Worm (Caenorhabditis elegans) whole organism, L4 larva: ENCODE data around the gene exos-1.

Experiments used
- F10B5.3 ChIP-seq: sonication (generic microtip); optimal IDR thresholded peaks from 2 replicates; lab custom pipeline; 2016; ENCODE audit warnings: mild to moderate bottlenecking, missing genetic modification characterization, missing compliant biosample characterization
- Y105C5A.15 ChIP-seq: fragments of 200-800 bp; sonication (Bioruptor generic); IDR thresholded peaks from 2 replicates; pipeline ENCODE4 v1.3.6; 2022; ENCODE audit warnings: missing genetic modification characterization, missing compliant biosample characterization
- Y48G9A.11 ChIP-seq: fragments of 200-800 bp; sonication (Bioruptor generic); IDR thresholded peaks from 2 replicates; pipeline ENCODE4 v1.3.6; 2022; ENCODE audit warnings: missing genetic modification reagents, missing genetic modification characterization, missing compliant biosample characterization
- Y5F2A.4 ChIP-seq: fragments of 200-800 bp; sonication (Bioruptor generic); optimal IDR thresholded peaks from 2 replicates; lab custom pipeline; 2018; ENCODE audit warnings: mild to moderate bottlenecking, missing genetic modification characterization, missing compliant biosample characterization
- ZK337.2 ChIP-seq: fragments of 200-800 bp; sonication (Bioruptor generic); IDR thresholded peaks from 2 replicates; pipeline ENCODE4 v1.3.6; 2022; ENCODE audit warnings: missing genetic modification reagents, missing genetic modification characterization, missing compliant biosample characterization
- ZK546.5 ChIP-seq, 2 experiments: sonication (generic microtip); optimal IDR thresholded peaks; 2 replicates each; lab custom pipeline; 2017; ENCODE audit warnings: missing biosample characterization in 2 of 2, missing genetic modification characterization in 2 of 2
- aha-1 ChIP-seq: fragments of 150-350 bp; peaks from one replicate; lab custom pipeline; 2014; ENCODE audit warnings: missing biosample characterization, missing genetic modification characterization
- aly-2 ChIP-seq: sonication (generic microtip); optimal IDR thresholded peaks from 2 replicates; lab custom pipeline; 2018; ENCODE audit warnings: missing biosample characterization, missing genetic modification characterization
- arid-1 ChIP-seq: fragments of 200-800 bp; sonication (Bioruptor generic); conservative IDR thresholded peaks from 2 replicates; pipeline ENCODE4 v1.3.6; 2022; ENCODE audit warnings: missing genetic modification reagents, missing genetic modification characterization, missing compliant biosample characterization
- attf-4 ChIP-seq: sonication (generic microtip); optimal IDR thresholded peaks from 3 replicates; lab custom pipeline; 2017; ENCODE audit warnings: missing biosample characterization, missing genetic modification characterization
- ceh-28 ChIP-seq: fragments of 150-350 bp; optimal IDR thresholded peaks from 2 replicates; lab custom pipeline; 2014; ENCODE audit warnings: missing biosample characterization, missing genetic modification reagents, missing genetic modification characterization
- ceh-32 ChIP-seq: sonication (generic microtip); optimal IDR thresholded peaks from 2 replicates; lab custom pipeline; 2016; ENCODE audit warnings: mild to moderate bottlenecking, missing genetic modification characterization, missing compliant biosample characterization; ENCODE audit not compliant: poor library complexity
- ceh-44 ChIP-seq: fragments of 200-800 bp; sonication (Bioruptor generic); IDR thresholded peaks from 2 replicates; pipeline ENCODE4 v1.3.6; 2022; ENCODE audit warnings: missing genetic modification reagents, missing genetic modification characterization, missing compliant biosample characterization
- ceh-82 ChIP-seq: sonication (generic microtip); optimal IDR thresholded peaks from 2 replicates; lab custom pipeline; 2017; ENCODE audit warnings: missing biosample characterization, missing genetic modification characterization
- daf-12 ChIP-seq: fragments of 150-350 bp; optimal IDR thresholded peaks from 2 replicates; lab custom pipeline; 2014; ENCODE audit warnings: missing biosample characterization, missing genetic modification reagents, missing genetic modification characterization
- daf-16 ChIP-seq, 3 experiments: sonication (generic microtip); optimal IDR thresholded peaks; 2 replicates each; lab custom pipeline; 2016 to 2017; ENCODE audit warnings: missing genetic modification characterization in 3 of 3, missing genetic modification reagents in 3 of 3, mild to moderate bottlenecking in 2 of 3, missing compliant biosample characterization in 2 of 3, missing biosample characterization in 1 of 3, moderate library complexity in 1 of 3
- daf-19 ChIP-seq: fragments of 200-800 bp; sonication (Bioruptor generic); conservative IDR thresholded peaks from 2 replicates; pipeline ENCODE4 v1.3.6; 2022; ENCODE audit warnings: missing genetic modification characterization, missing compliant biosample characterization
- dpl-1 ChIP-seq: fragments of 150-350 bp; optimal IDR thresholded peaks from 2 replicates; lab custom pipeline; 2014; ENCODE audit warnings: missing biosample characterization, missing genetic modification reagents, missing genetic modification characterization
- dve-1 ChIP-seq: sonication (generic microtip); optimal IDR thresholded peaks from 2 replicates; lab custom pipeline; 2017; ENCODE audit warnings: antibody characterized with exemption, mild to moderate bottlenecking, missing genetic modification characterization, missing compliant biosample characterization; ENCODE audit not compliant: insufficient read depth
- egl-27 ChIP-seq: sonication (generic microtip); optimal IDR thresholded peaks from 3 replicates; lab custom pipeline; 2017; ENCODE audit warnings: missing biosample characterization, missing genetic modification reagents, missing genetic modification characterization
- fos-1 ChIP-seq: fragments of 150-350 bp; optimal IDR thresholded peaks from 2 replicates; lab custom pipeline; 2014; ENCODE audit warnings: missing biosample characterization, missing genetic modification characterization
- hif-1 ChIP-seq, 2 experiments: sonication (generic microtip); optimal IDR thresholded peaks; 2 replicates each; lab custom pipeline; 2016 to 2017; ENCODE audit warnings: missing compliant biosample characterization in 2 of 2, missing genetic modification characterization in 2 of 2, missing genetic modification reagents in 2 of 2, missing genotype in 2 of 2, mild to moderate bottlenecking in 1 of 2
- hlh-11 ChIP-seq: fragments of 200-800 bp; sonication (Bioruptor generic); optimal IDR thresholded peaks from 2 replicates; lab custom pipeline; 2018; ENCODE audit warnings: mild to moderate bottlenecking, missing genetic modification characterization, missing compliant biosample characterization
- hmg-1.1 ChIP-seq: fragments of 200-800 bp; sonication (Bioruptor generic); IDR thresholded peaks from 2 replicates; pipeline ENCODE4 v1.3.6; 2022; ENCODE audit warnings: missing genetic modification reagents, missing genetic modification characterization, missing compliant biosample characterization
- jun-1 ChIP-seq: fragments of 150-350 bp; optimal IDR thresholded peaks from 2 replicates; lab custom pipeline; 2014; ENCODE audit warnings: missing biosample characterization, missing genetic modification reagents, missing genetic modification characterization
- lin-1 ChIP-seq: fragments of 200-800 bp; sonication (Bioruptor generic); IDR thresholded peaks from 2 replicates; pipeline ENCODE4 v1.3.6; 2022; ENCODE audit warnings: missing genetic modification reagents, missing genetic modification characterization, missing compliant biosample characterization
- lin-39 ChIP-seq: fragments of 150-350 bp; optimal IDR thresholded peaks from 2 replicates; lab custom pipeline; 2014; ENCODE audit warnings: missing biosample characterization, missing genetic modification reagents, missing genetic modification characterization
- madf-9 ChIP-seq: fragments of 200-800 bp; sonication (Bioruptor generic); conservative IDR thresholded peaks from 2 replicates; pipeline ENCODE4 v1.3.6; 2022; ENCODE audit warnings: missing genetic modification reagents, missing genetic modification characterization, missing compliant biosample characterization
- mep-1 ChIP-seq: fragments of 150-350 bp; sonication (generic microtip); optimal IDR thresholded peaks from 3 replicates; lab custom pipeline; 2014; ENCODE audit warnings: missing biosample characterization, missing genetic modification characterization
- mxl-3 ChIP-seq: fragments of 200-800 bp; sonication (Bioruptor generic); optimal IDR thresholded peaks from 2 replicates; lab custom pipeline; 2018; ENCODE audit warnings: mild to moderate bottlenecking, missing genetic modification characterization, missing compliant biosample characterization
- nhr-102 ChIP-seq: sonication (generic microtip); optimal IDR thresholded peaks from 2 replicates; lab custom pipeline; 2016; ENCODE audit warnings: mild to moderate bottlenecking, missing genetic modification characterization, moderate library complexity, missing compliant biosample characterization
- nhr-25 ChIP-seq: sonication (generic microtip); optimal IDR thresholded peaks from 2 replicates; lab custom pipeline; 2017; ENCODE audit warnings: missing genetic modification characterization, mild to moderate bottlenecking, missing compliant biosample characterization, antibody characterized with exemption, moderate library complexity, borderline replicate concordance; ENCODE audit not compliant: insufficient read depth
- nhr-28 ChIP-seq: fragments of 150-350 bp; optimal IDR thresholded peaks from 2 replicates; lab custom pipeline; 2014; ENCODE audit warnings: missing biosample characterization, missing genetic modification characterization
- nhr-48 ChIP-seq: sonication (generic microtip); optimal IDR thresholded peaks from 2 replicates; lab custom pipeline; 2016; ENCODE audit warnings: mild to moderate bottlenecking, missing genetic modification characterization, missing compliant biosample characterization
- nhr-77 ChIP-seq: fragments of 150-350 bp; optimal IDR thresholded peaks from 2 replicates; lab custom pipeline; 2014; ENCODE audit warnings: missing biosample characterization, missing genetic modification characterization
- pha-4 ChIP-seq, 2 experiments: fragments of 150-350 bp in 1 of 2; fragments of 200-800 bp in 1 of 2; sonication (Bioruptor generic) in 1 of 2; IDR thresholded peaks in 1 of 2; optimal IDR thresholded peaks in 1 of 2; 2 replicates each; pipeline versions ENCODE4 v1.3.6 to Lab custom; 2014 to 2022; ENCODE audit warnings: missing genetic modification characterization in 2 of 2, missing genetic modification reagents in 2 of 2, missing biosample characterization in 1 of 2, missing compliant biosample characterization in 1 of 2
- pqm-1 ChIP-seq: sonication (generic microtip); optimal IDR thresholded peaks from 2 replicates; lab custom pipeline; 2017; ENCODE audit warnings: missing biosample characterization, missing genetic modification characterization
- rbr-2 ChIP-seq: sonication (generic microtip); optimal IDR thresholded peaks from 2 replicates; lab custom pipeline; 2016; ENCODE audit warnings: missing genotype, missing genetic modification characterization, missing compliant biosample characterization
- saeg-2 ChIP-seq: fragments of 200-800 bp; sonication (Bioruptor generic); IDR thresholded peaks from 2 replicates; pipeline ENCODE4 v1.3.6; 2022; ENCODE audit warnings: missing genetic modification reagents, missing genetic modification characterization, missing compliant biosample characterization
- skn-1 ChIP-seq: fragments of 150-350 bp; optimal IDR thresholded peaks from 2 replicates; lab custom pipeline; 2014; ENCODE audit warnings: missing biosample characterization, missing genetic modification characterization
- snpc-1.2 ChIP-seq: fragments of 200-800 bp; sonication (Bioruptor generic); IDR thresholded peaks from 2 replicates; pipeline ENCODE4 v1.3.6; 2022; ENCODE audit warnings: missing genetic modification reagents, missing genetic modification characterization, missing compliant biosample characterization
- spr-1 ChIP-seq: sonication (generic microtip); optimal IDR thresholded peaks from 2 replicates; lab custom pipeline; 2016; ENCODE audit warnings: mild to moderate bottlenecking, missing genetic modification characterization, missing compliant biosample characterization
- tra-1 ChIP-seq: fragments of 200-800 bp; sonication (Bioruptor generic); IDR thresholded peaks from 2 replicates; pipeline ENCODE4 v1.3.6; 2022; ENCODE audit warnings: missing genetic modification reagents, missing genetic modification characterization, missing compliant biosample characterization
- unc-39 ChIP-seq: sonication (generic microtip); optimal IDR thresholded peaks from 2 replicates; lab custom pipeline; 2017; ENCODE audit warnings: missing biosample characterization, missing genetic modification characterization
- unc-62 ChIP-seq, 3 experiments: fragments of 150-350 bp in 1 of 3; sonication (generic microtip); optimal IDR thresholded peaks in 2 of 3; peaks in 1 of 3; 1 replicate in 1 of 3; 2 replicates in 2 of 3; lab custom pipeline; 2014 to 2017; ENCODE audit warnings: missing biosample characterization in 3 of 3, missing genetic modification characterization in 3 of 3, missing genetic modification reagents in 3 of 3, missing genotype in 1 of 3
- zfp-2 ChIP-seq: sonication (generic microtip); optimal IDR thresholded peaks from 2 replicates; lab custom pipeline; 2016; ENCODE audit warnings: mild to moderate bottlenecking, missing genetic modification characterization, missing compliant biosample characterization
- zfp-3 ChIP-seq: fragments of 200-800 bp; sonication (Bioruptor generic); conservative IDR thresholded peaks from 2 replicates; pipeline ENCODE4 v1.3.6; 2022; ENCODE audit warnings: missing genetic modification reagents, missing genetic modification characterization, missing compliant biosample characterization
- zip-2 ChIP-seq: fragments of 150-350 bp; optimal IDR thresholded peaks from 2 replicates; lab custom pipeline; 2014; ENCODE audit warnings: missing biosample characterization, missing genetic modification characterization

exos-1 gene

ce11 chrIII:11025138-11025537 lies 16.3 kb downstream of the exos-1 start:
- no peak for TF ChIP-seq nhr-48 (tag; lab: Kevin White, UChicago)
- TF ChIP-seq zfp-3 (GFP tag; lab: Robert Waterston, UW) = no peak
- TF ChIP-seq nhr-77 = no peak
- no peak for TF ChIP-seq arid-1 (GFP tag; lab: Robert Waterston, UW)
- TF ChIP-seq nhr-25 = no peak
- peak in 1 of 2 experiments; percentile 61 for TF ChIP-seq unc-62 (GFP tag; optimal IDR thresholded peaks at IDR 0.05 in 1 of 2; lab: Kevin White, UChicago)
- TF ChIP-seq unc-62 (tag; optimal IDR thresholded peaks at IDR 0.05; lab: Kevin White, UChicago) = no peak
- no peak for TF ChIP-seq ceh-44 (GFP tag; lab: Robert Waterston, UW)
- no peak for TF ChIP-seq pqm-1 (tag; lab: Kevin White, UChicago)
- TF ChIP-seq aha-1 (tag; lab: Kevin White, UChicago) = peak; percentile 63
- TF ChIP-seq ceh-32 = no peak
- TF ChIP-seq daf-19 (GFP tag; lab: Robert Waterston, UW) = no peak
- TF ChIP-seq lin-1 (GFP tag; lab: Robert Waterston, UW) = no peak
- TF ChIP-seq ceh-28 (tag; lab: Kevin White, UChicago) = no peak
- TF ChIP-seq spr-1 (tag; lab: Kevin White, UChicago) = no peak

DNA sequence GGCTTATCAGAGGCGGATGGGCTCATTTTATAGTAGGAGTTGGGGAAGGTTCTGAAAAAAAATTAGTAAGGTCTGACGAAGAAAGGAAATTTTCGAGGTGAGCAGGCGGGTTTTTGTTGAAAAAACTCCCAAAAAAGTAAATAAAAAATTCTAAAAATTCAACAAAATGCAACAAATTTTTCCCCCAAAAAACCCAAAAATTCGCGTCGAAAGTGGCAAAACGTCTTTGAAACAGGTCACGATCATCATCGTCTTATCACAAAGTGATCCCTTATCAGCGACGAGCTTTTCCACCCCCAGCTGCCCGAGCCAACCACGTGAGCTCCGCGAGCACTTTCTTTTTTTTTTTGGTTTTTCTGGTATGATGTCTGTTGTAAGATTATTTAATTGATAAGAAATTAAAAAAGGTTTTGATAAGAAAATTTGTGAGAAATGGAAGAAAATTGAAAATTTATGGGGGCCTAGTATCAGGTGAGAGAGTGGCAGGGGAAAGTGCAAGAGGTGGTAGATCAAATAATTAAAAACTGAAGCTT lies 17.7 kb downstream of the exos-1 start, which contains the start of gene Y48A6B.7:
TSS of gene Y48A6B.7 (minus strand) at position 51 of the 533 bp plus-strand sequence.
- TF ChIP-seq unc-39 (tag; lab: Kevin White, UChicago) = no peak
- TF ChIP-seq madf-9 (GFP tag; lab: Robert Waterston, UW) = no peak
- no peak for TF ChIP-seq lin-39 (tag; lab: Kevin White, UChicago)
- TF ChIP-seq daf-12 = no peak
- peak; percentile 95 for TF ChIP-seq hlh-11 (tag; lab: Kevin White, UChicago)
- TF ChIP-seq skn-1 (tag; lab: Kevin White, UChicago) = no peak
- no peak for TF ChIP-seq ceh-82 (tag; lab: Kevin White, UChicago)
- TF ChIP-seq dpl-1 (GFP tag; lab: Kevin White, UChicago) = no peak
- TF ChIP-seq nhr-102 (tag; lab: Kevin White, UChicago) = peak; percentile 53
- TF ChIP-seq hmg-1.1 (GFP tag; lab: Robert Waterston, UW) = no peak
- TF ChIP-seq saeg-2 = peak; percentile 36; the same call in 1 of the 2 replicates
- TF ChIP-seq nhr-28 (tag; lab: Kevin White, UChicago) = peak; percentile 74
- TF ChIP-seq zfp-2 (tag; lab: Kevin White, UChicago) = no peak
- TF ChIP-seq ZK546.5 (tag; optimal IDR thresholded peaks at IDR 0.05; lab: Kevin White, UChicago) = no peak
- TF ChIP-seq Y105C5A.15 (GFP tag; lab: Robert Waterston, UW) = no peak
- no peak for TF ChIP-seq aly-2 (tag; lab: Kevin White, UChicago)
- peak; percentile 56 for TF ChIP-seq mep-1 (tag; lab: Kevin White, UChicago)
- TF ChIP-seq egl-27 (tag; lab: Kevin White, UChicago) = no peak
- TF ChIP-seq pha-4 (GFP tag; IDR thresholded peaks at IDR 0.05; lab: Robert Waterston, UW) = peak; percentile 50; the same call in 1 of the 2 replicates
- no peak for TF ChIP-seq pha-4 (tag; optimal IDR thresholded peaks at IDR 0.05; lab: Kevin White, UChicago)
- TF ChIP-seq zfp-3 (GFP tag; lab: Robert Waterston, UW) = no peak
- no peak for TF ChIP-seq zip-2 (tag; lab: Kevin White, UChicago)
- TF ChIP-seq daf-16 (GFP tag; optimal IDR thresholded peaks at IDR 0.05; lab: Kevin White, UChicago) = peak in 1 of 2 experiments; percentile 12
- peak; percentile 83 for TF ChIP-seq daf-16 (tag; optimal IDR thresholded peaks at IDR 0.05; lab: Kevin White, UChicago)
- TF ChIP-seq jun-1 (tag; lab: Kevin White, UChicago) = no peak
- TF ChIP-seq rbr-2 = no peak
- no peak for TF ChIP-seq nhr-25
- no peak for TF ChIP-seq fos-1 (tag; lab: Kevin White, UChicago)
- TF ChIP-seq dve-1 (tag; lab: Kevin White, UChicago) = peak; percentile 99
- no peak for TF ChIP-seq F10B5.3 (tag; lab: Kevin White, UChicago)
- TF ChIP-seq spr-1 (tag; lab: Kevin White, UChicago) = no peak
- peak; percentile 12 for TF ChIP-seq aha-1 (tag; lab: Kevin White, UChicago)
- TF ChIP-seq ZK337.2 (GFP tag; lab: Robert Waterston, UW) = no peak
- TF ChIP-seq Y48G9A.11 (GFP tag; lab: Robert Waterston, UW) = no peak
- no peak for TF ChIP-seq mxl-3 (GFP tag; lab: Kevin White, UChicago)
- TF ChIP-seq hif-1 (tag; optimal IDR thresholded peaks at IDR 0.05; lab: Kevin White, UChicago) = no peak
- no peak for TF ChIP-seq attf-4
- peak; percentile 92 for TF ChIP-seq tra-1 (GFP tag; lab: Robert Waterston, UW)
- no peak for TF ChIP-seq Y5F2A.4 (GFP tag; lab: Kevin White, UChicago)
- TF ChIP-seq snpc-1.2 (GFP tag; lab: Robert Waterston, UW) = no peak
